Worm (Caenorhabditis elegans) whole organism, L1 larva: ENCODE data around the gene F58B4.2.
A peak's percentile ranks its signal among the peaks of the same experiment; 100 is the strongest.

Source experiments
- F16B12.6 ChIP-seq: fragments of 150-350 bp; optimal IDR thresholded peaks from 2 replicates; lab custom pipeline; 2014; ENCODE audit warnings: missing biosample characterization, missing genetic modification characterization
- aly-2 ChIP-seq: fragments of 150-350 bp; optimal IDR thresholded peaks from 2 replicates; lab custom pipeline; 2014; ENCODE audit warnings: missing biosample characterization, missing genetic modification characterization
- blmp-1 ChIP-seq: fragments of 150-350 bp; optimal IDR thresholded peaks from 2 replicates; lab custom pipeline; 2014; ENCODE audit warnings: missing biosample characterization, missing genetic modification characterization
- ceh-63 ChIP-seq: fragments of 200-800 bp; sonication (Bioruptor generic); optimal IDR thresholded peaks from 2 replicates; lab custom pipeline; 2018; ENCODE audit warnings: mild to moderate bottlenecking, missing genetic modification characterization, missing compliant biosample characterization
- ceh-82 ChIP-seq, 3 experiments: fragments of 150-350 bp in 1 of 3; sonication (generic microtip) in 2 of 3; optimal IDR thresholded peaks; 2 replicates each; lab custom pipeline; 2014 to 2017; ENCODE audit warnings: missing biosample characterization in 3 of 3, missing genetic modification characterization in 3 of 3
- ces-1 ChIP-seq: fragments of 150-350 bp; optimal IDR thresholded peaks from 2 replicates; lab custom pipeline; 2014; ENCODE audit warnings: missing biosample characterization, missing genetic modification reagents, missing genetic modification characterization
- efl-3 ChIP-seq: fragments of 200-800 bp; sonication (Bioruptor generic); optimal IDR thresholded peaks from 2 replicates; lab custom pipeline; 2018; ENCODE audit warnings: mild to moderate bottlenecking, missing genetic modification characterization, missing compliant biosample characterization
- egl-13 ChIP-seq: sonication (generic microtip); optimal IDR thresholded peaks from 2 replicates; lab custom pipeline; 2016; ENCODE audit warnings: missing genotype, missing genetic modification reagents, missing genetic modification characterization, missing compliant biosample characterization
- egl-27 ChIP-seq, 2 experiments: fragments of 150-350 bp in 1 of 2; sonication (generic microtip); optimal IDR thresholded peaks; 3 replicates each; lab custom pipeline; 2017 to 2018; ENCODE audit warnings: missing biosample characterization in 2 of 2, missing genetic modification characterization in 2 of 2, missing genetic modification reagents in 2 of 2
- elt-2 ChIP-seq: sonication (generic microtip); optimal IDR thresholded peaks from 2 replicates; lab custom pipeline; 2016; ENCODE audit warnings: missing genetic modification characterization, mild to moderate bottlenecking, inconsistent platforms, missing compliant biosample characterization, missing genetic modification reagents
- ets-5 ChIP-seq: fragments of 200-800 bp; sonication (Bioruptor generic); IDR thresholded peaks from 2 replicates; pipeline ENCODE4 v1.3.6; 2022; ENCODE audit warnings: missing genetic modification characterization, missing compliant biosample characterization
- fkh-10 ChIP-seq: sonication (generic microtip); optimal IDR thresholded peaks from 2 replicates; lab custom pipeline; 2017; ENCODE audit warnings: missing biosample characterization, missing genetic modification reagents, missing genetic modification characterization
- grh-1 ChIP-seq: fragments of 200-800 bp; sonication (Bioruptor generic); IDR thresholded peaks from 2 replicates; pipeline ENCODE4 v1.3.6; 2022; ENCODE audit warnings: missing genetic modification reagents, missing genetic modification characterization, missing compliant biosample characterization
- hlh-4 ChIP-seq: sonication (generic microtip); optimal IDR thresholded peaks from 2 replicates; lab custom pipeline; 2016; ENCODE audit warnings: mild to moderate bottlenecking, missing genetic modification characterization, missing compliant biosample characterization
- irx-1 ChIP-seq: sonication (generic microtip); optimal IDR thresholded peaks from 2 replicates; lab custom pipeline; 2016; ENCODE audit warnings: missing genetic modification characterization, missing compliant biosample characterization
- isw-1 ChIP-seq: fragments of 200-800 bp; sonication (Bioruptor generic); IDR thresholded peaks from 2 replicates; pipeline ENCODE4 v1.3.6; 2022; ENCODE audit warnings: missing genetic modification characterization, missing compliant biosample characterization
- lin-14 ChIP-seq: fragments of 200-800 bp; sonication (Bioruptor generic); optimal IDR thresholded peaks from 2 replicates; lab custom pipeline; 2018; ENCODE audit warnings: mild to moderate bottlenecking, missing genetic modification characterization, moderate library complexity, missing compliant biosample characterization
- lin-15B ChIP-seq: fragments of 150-350 bp; sonication (generic microtip); optimal IDR thresholded peaks from 3 replicates; lab custom pipeline; 2014; ENCODE audit warnings: missing biosample characterization, missing genetic modification characterization
- mep-1 ChIP-seq: fragments of 150-350 bp; optimal IDR thresholded peaks from 2 replicates; lab custom pipeline; 2014; ENCODE audit warnings: missing biosample characterization, missing genetic modification characterization
- nhr-19 ChIP-seq: fragments of 200-800 bp; sonication (Bioruptor generic); conservative IDR thresholded peaks from 2 replicates; pipeline ENCODE4 v1.3.6; 2022; ENCODE audit warnings: missing genetic modification characterization, missing compliant biosample characterization
- nhr-28 ChIP-seq: fragments of 150-350 bp; optimal IDR thresholded peaks from 2 replicates; lab custom pipeline; 2014; ENCODE audit warnings: missing biosample characterization, missing genetic modification characterization
- nhr-47 ChIP-seq: sonication (generic microtip); optimal IDR thresholded peaks from 2 replicates; lab custom pipeline; 2016; ENCODE audit warnings: mild to moderate bottlenecking, missing genetic modification characterization, moderate library complexity, missing compliant biosample characterization
- nhr-71 ChIP-seq: sonication (generic microtip); optimal IDR thresholded peaks from 2 replicates; lab custom pipeline; 2016; ENCODE audit warnings: mild to moderate bottlenecking, missing genetic modification characterization, moderate library complexity, missing compliant biosample characterization
- nhr-85 ChIP-seq: sonication (generic microtip); peaks from one replicate; lab custom pipeline; 2016; ENCODE audit warnings: missing genetic modification characterization, inconsistent platforms, missing compliant biosample characterization
- nhr-90 ChIP-seq: sonication (generic microtip); optimal IDR thresholded peaks from 2 replicates; lab custom pipeline; 2016; ENCODE audit warnings: mild to moderate bottlenecking, missing genetic modification characterization, missing compliant biosample characterization; ENCODE audit not compliant: poor library complexity
- pag-3 ChIP-seq: sonication (generic microtip); optimal IDR thresholded peaks from 2 replicates; lab custom pipeline; 2017; ENCODE audit warnings: missing genetic modification characterization, mild to moderate bottlenecking, missing compliant biosample characterization, antibody characterized with exemption, borderline replicate concordance; ENCODE audit not compliant: insufficient read depth
- pax-3 ChIP-seq: fragments of 200-800 bp; sonication (Bioruptor generic); optimal IDR thresholded peaks from 2 replicates; lab custom pipeline; 2018; ENCODE audit warnings: mild to moderate bottlenecking, missing genetic modification characterization, moderate library complexity, missing compliant biosample characterization
- pqm-1 ChIP-seq: sonication (generic microtip); optimal IDR thresholded peaks from 3 replicates; lab custom pipeline; 2017; ENCODE audit warnings: missing biosample characterization, missing genetic modification characterization
- sptf-1 ChIP-seq: fragments of 150-350 bp; optimal IDR thresholded peaks from 2 replicates; lab custom pipeline; 2014; ENCODE audit warnings: missing biosample characterization, missing genetic modification characterization
- swsn-7 ChIP-seq: sonication (generic microtip); optimal IDR thresholded peaks from 2 replicates; lab custom pipeline; 2016; ENCODE audit warnings: missing genetic modification characterization, missing compliant biosample characterization
- tlp-1 ChIP-seq: fragments of 150-350 bp; optimal IDR thresholded peaks from 2 replicates; lab custom pipeline; 2014; ENCODE audit warnings: missing biosample characterization, missing genetic modification characterization
- unc-98 ChIP-seq: fragments of 200-800 bp; sonication (Bioruptor generic); IDR thresholded peaks from 2 replicates; pipeline ENCODE4 v1.3.6; 2022; ENCODE audit warnings: missing genetic modification characterization, missing compliant biosample characterization
- vab-15 ChIP-seq: sonication (generic microtip); optimal IDR thresholded peaks from 2 replicates; lab custom pipeline; 2017; ENCODE audit warnings: missing genotype, mild to moderate bottlenecking, missing genetic modification characterization, missing compliant biosample characterization

The F58B4.2 gene

DNA sequence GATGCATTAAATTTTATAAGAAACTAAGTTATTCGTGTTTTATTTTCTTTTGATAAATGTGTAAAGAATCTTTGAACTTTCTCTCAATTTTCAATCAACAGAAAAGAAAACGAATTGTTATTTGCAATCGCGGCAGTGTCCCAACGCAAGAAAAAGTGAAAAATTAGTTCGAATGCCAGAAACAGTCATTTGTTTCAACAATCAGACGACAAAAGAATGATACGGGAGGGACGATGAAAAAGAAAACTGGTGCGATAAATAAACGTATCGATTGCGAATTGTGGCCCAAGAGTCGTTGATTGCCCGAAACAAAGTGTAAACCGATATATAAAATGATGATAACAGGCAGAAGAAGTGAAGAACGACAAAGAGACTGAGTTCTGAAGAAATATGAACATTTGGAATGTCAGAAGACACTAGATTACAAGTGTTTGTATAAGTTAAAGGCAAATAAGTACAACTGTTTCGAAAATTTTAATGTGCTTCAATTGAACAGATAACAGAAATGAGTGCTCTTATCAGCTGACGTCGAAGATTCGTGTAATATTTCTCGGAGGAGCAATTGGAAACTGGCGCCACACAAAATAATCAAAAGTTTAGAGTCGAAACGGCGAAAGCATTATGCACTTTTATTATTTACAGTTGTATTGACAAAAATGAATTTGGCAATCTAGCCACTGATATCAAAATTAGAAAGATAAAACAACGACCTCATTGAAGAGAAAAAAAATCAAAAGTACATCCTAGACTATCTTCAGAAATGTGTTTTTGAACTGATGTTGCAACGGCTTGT lies 40.3 kb downstream of the F58B4.2 start (continued):
- TF ChIP-seq blmp-1 (tag; lab: Kevin White, UChicago) (peak; percentile 96), vab-15 (tag; lab: Kevin White, UChicago) (no peak), egl-27 (tag; optimal IDR thresholded peaks at IDR 0.05; lab: Kevin White, UChicago) (no peak), ets-5 (GFP tag; lab: Robert Waterston, UW) (no peak), unc-98 (GFP tag; lab: Robert Waterston, UW) (no peak), grh-1 (GFP tag; lab: Robert Waterston, UW) (no peak), egl-13 (tag; lab: Kevin White, UChicago) (no peak), tlp-1 (tag; lab: Kevin White, UChicago) (no peak), nhr-90 (no peak), hlh-4 (tag; lab: Kevin White, UChicago) (no peak), efl-3 (no peak), ceh-63 (GFP tag; lab: Kevin White, UChicago) (no peak), lin-15B (tag; lab: Kevin White, UChicago) (no peak), pax-3 (tag; lab: Kevin White, UChicago) (no peak), isw-1 (GFP tag; lab: Robert Waterston, UW) (no peak), swsn-7 (tag; lab: Kevin White, UChicago) (no peak), pqm-1 (tag; lab: Kevin White, UChicago) (no peak), nhr-71 (tag; lab: Kevin White, UChicago) (no peak), F16B12.6 (tag; lab: Kevin White, UChicago) (no peak), nhr-28 (no peak), elt-2 (tag; lab: Kevin White, UChicago) (peak; percentile 90), irx-1 (tag; lab: Kevin White, UChicago) (no peak), nhr-85 (tag; lab: Kevin White, UChicago) (peak; percentile 73), aly-2 (tag; lab: Kevin White, UChicago) (no peak), sptf-1 (tag; lab: Kevin White, UChicago) (no peak), lin-14 (GFP tag; lab: Kevin White, UChicago) (peak; percentile 39)

DNA sequence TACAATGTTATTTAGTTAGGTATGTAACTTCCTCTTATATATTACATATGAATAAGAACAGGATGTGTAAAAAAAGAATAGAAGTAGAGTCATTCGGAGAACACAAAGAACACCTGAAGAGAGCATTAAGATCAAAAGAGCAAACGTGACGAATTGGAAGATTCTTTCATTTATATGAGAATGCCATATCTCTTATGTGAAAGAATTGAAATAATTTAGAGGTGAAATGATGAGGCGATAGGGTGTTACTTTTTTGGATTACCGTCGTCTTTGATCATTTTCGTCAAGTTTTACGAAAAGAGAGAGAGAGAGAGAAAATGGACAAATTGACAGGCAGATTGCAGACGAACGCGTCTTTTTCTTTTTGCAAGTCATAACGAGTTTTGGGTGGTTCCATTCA lies 41.8 kb downstream of the F58B4.2 start:
- TF ChIP-seq blmp-1 (tag; lab: Kevin White, UChicago) (peak; percentile 29), lin-14 (GFP tag; lab: Kevin White, UChicago) (peak; percentile 28), nhr-19 (GFP tag; lab: Robert Waterston, UW) (0 out of 2 replicates have a peak, but pooled peaks have one; percentile 26), nhr-71 (tag; lab: Kevin White, UChicago) (peak; percentile 22), pag-3 (tag; lab: Kevin White, UChicago) (no peak), nhr-85 (tag; lab: Kevin White, UChicago) (peak; percentile 54)

- peak; percentile 64 for TF ChIP-seq ces-1
- TF ChIP-seq nhr-71 (tag; lab: Kevin White, UChicago) = peak; percentile 59
- TF ChIP-seq mep-1 (tag; lab: Kevin White, UChicago) = peak; percentile 7
- no peak for TF ChIP-seq ceh-82 (tag; optimal IDR thresholded peaks at IDR 0.05; lab: Kevin White, UChicago)
- TF ChIP-seq nhr-47 (tag; lab: Kevin White, UChicago) = peak; percentile 28
- no peak for TF ChIP-seq unc-98 (GFP tag; lab: Robert Waterston, UW)
- TF ChIP-seq fkh-10 (GFP tag; lab: Kevin White, UChicago) = peak; percentile 96
- TF ChIP-seq lin-14 (GFP tag; lab: Kevin White, UChicago) = peak; percentile 76
Observed at ce11 chrV:10874938-10875599, 43.2 kb downstream of the F58B4.2 start.
